Worm (Caenorhabditis elegans): Measurements from ENCODE around the gene srb-13.
"Not testable (repeated sequence)": the region's sequence is repeated elsewhere in the genome, so short reads cannot be mapped to it uniquely, and the experiment has no call there.

The srb-13 gene

DNA sequence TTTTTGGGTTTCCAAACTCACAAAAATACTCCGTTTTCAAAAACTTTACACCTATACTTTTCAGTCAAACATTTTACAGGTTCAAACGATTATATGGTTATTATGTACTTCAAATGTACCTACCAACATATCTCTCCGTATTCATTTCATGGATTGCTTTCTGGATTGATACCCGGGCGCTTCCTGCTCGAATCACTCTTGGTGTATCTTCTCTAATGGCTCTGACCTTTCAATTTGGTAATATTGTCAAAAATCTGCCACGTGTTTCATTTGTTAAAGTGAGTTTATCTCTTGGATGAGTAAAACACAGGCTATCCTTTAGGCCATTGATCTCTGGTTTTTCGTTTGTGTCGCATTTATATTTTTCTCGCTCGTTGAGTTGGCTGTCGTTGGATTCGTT is 25.6 kb downstream of the srb-13 start:
- no peak for TF ChIP-seq pag-3 (tag; optimal IDR thresholded peaks at IDR 0.05; ENCODE audit: borderline replicate concordance)

ce11 chrII:5130081-5130480 is 27.3 kb downstream of the srb-13 start, which contains the start of gene lgc-56:
Gene lgc-56, plus strand, starts transcription at chrII:5130381.
- TF ChIP-seq sox-4 (tag; optimal IDR thresholded peaks at IDR 0.05) (no peak), hlh-8 (tag; optimal IDR thresholded peaks at IDR 0.05) (no peak), tbx-2 (tag; optimal IDR thresholded peaks at IDR 0.05) (no peak), dmd-4 (tag; optimal IDR thresholded peaks at IDR 0.05; ENCODE audit: borderline replicate concordance) (no peak), hlh-6 (tag; optimal IDR thresholded peaks at IDR 0.05) (no peak), gmeb-2 (tag; optimal IDR thresholded peaks at IDR 0.05) (no peak)

- TF ChIP-seq rnt-1 (tag; optimal IDR thresholded peaks at IDR 0.05) (no peak), unc-55 (GFP tag; optimal IDR thresholded peaks at IDR 0.05) (peak; percentile 81)
These were observed 36.8 kb downstream of the srb-13 start for ce11 chrII:5120612-5121011.

DNA sequence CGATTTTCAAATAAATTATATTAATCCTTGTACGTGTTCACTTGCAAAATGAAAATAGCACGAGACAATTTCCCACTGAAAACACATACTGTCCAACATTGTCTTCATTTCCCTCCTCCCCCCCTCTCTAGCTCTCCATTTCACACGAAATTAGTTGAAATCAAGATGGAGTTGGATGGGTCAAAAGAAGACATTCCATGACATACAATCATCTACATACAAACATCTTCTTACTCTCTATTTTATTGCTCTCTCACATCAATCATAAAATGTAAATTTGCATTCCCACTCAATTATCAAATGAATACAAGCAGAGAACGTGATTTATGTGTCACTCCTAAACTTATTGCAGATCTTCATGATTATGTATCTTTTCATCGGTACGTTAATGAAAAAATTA is 41.7 kb downstream of the srb-13 start, which contains the start of gene srsy-1:
TSS of gene srsy-1 (plus strand) at position 301 of the 400 bp plus-strand sequence.
- TF ChIP-seq ceh-19 (GFP tag; optimal IDR thresholded peaks at IDR 0.05): no peak
- no peak for TF ChIP-seq elt-2 (tag; optimal IDR thresholded peaks at IDR 0.05)
- no peak for TF ChIP-seq lin-11 (tag; optimal IDR thresholded peaks at IDR 0.05)
- no peak for TF ChIP-seq ama-1 (optimal IDR thresholded peaks at IDR 0.05)
- no peak for TF ChIP-seq ceh-9 (tag; optimal IDR thresholded peaks at IDR 0.05)
- TF ChIP-seq K09A11.1 (tag; optimal IDR thresholded peaks at IDR 0.05; ENCODE audit: insufficient read depth): no peak
- TF ChIP-seq unc-3 (GFP tag; conservative IDR thresholded peaks at IDR 0.05): no peak
- TF ChIP-seq unc-3 (tag; optimal IDR thresholded peaks at IDR 0.05): no peak
- no peak for TF ChIP-seq ceh-18 (tag; optimal IDR thresholded peaks at IDR 0.05)
- no peak for TF ChIP-seq hlh-15 (tag; optimal IDR thresholded peaks at IDR 0.05)
- TF ChIP-seq ceh-6 (GFP tag; optimal IDR thresholded peaks at IDR 0.05): no peak
- no peak for TF ChIP-seq ceh-22 (tag; optimal IDR thresholded peaks at IDR 0.05)
- TF ChIP-seq pat-9 (tag; optimal IDR thresholded peaks at IDR 0.05): no peak
- no peak for TF ChIP-seq ref-2 (tag; optimal IDR thresholded peaks at IDR 0.05)
- no peak for TF ChIP-seq ceh-45 (GFP tag; IDR thresholded peaks at IDR 0.05)
- no peak for TF ChIP-seq che-1 (tag; optimal IDR thresholded peaks at IDR 0.05)

DNA sequence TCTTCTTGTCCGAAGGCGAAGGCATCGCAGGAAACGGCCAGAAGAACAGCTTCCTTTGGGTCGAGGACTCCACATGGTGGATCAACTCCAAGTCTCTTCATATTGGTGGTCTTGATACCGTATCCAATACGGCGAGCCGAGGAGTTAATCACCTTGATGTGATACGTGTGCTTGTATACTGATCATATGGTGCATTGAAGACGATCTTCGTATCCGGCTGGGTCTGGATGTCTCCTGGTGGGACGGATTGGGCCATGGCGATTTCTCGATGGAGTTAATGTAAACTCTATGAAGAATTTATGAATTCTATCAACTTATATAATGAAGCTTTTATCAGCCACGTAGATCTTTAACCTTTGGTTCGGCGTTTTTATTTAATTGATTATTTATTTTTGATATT is 42.2 kb downstream of the srb-13 start, which contains the start of gene msp-74:
TSS of gene msp-74 (minus strand) at position 101 of the 400 bp plus-strand sequence.
- TF ChIP-seq ceh-19 (GFP tag; optimal IDR thresholded peaks at IDR 0.05); K02D7.2 (tag; optimal IDR thresholded peaks at IDR 0.05); zip-5 (tag; optimal IDR thresholded peaks at IDR 0.05): not testable (repeated sequence)

DNA sequence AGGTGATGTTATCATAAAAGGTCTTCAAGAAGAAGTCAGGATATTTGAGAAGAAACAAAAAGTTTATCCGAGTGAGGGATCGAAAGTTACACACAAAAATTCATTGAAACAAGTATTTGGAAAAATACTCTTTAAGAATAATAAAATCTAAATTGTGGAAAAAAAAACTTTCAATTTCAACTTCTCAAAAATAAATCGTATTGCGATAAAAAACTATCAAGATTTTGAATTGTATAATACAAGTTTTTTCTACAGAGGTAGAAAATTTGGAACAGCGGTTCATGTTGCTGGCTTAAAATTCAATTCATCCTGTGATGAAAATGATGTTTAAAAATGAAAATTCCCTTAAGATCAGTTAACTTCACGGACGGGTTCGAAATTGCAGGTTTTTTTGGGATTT is 45.3 kb downstream of the srb-13 start, which contains the start of gene F09C12.8:
TSS of gene F09C12.8 (plus strand) at position 301 of the 400 bp plus-strand sequence.
- TF ChIP-seq C08G9.2 (tag; optimal IDR thresholded peaks at IDR 0.05) (no peak), K09A11.1 (tag; optimal IDR thresholded peaks at IDR 0.05; ENCODE audit: insufficient read depth) (no peak), nhr-11 (tag; optimal IDR thresholded peaks at IDR 0.05) (no peak), elt-4 (tag; optimal IDR thresholded peaks at IDR 0.05) (no peak), nhr-232 (tag; optimal IDR thresholded peaks at IDR 0.05) (no peak), pqm-1 (tag; optimal IDR thresholded peaks at IDR 0.05) (no peak), mec-3 (tag; optimal IDR thresholded peaks at IDR 0.05; ENCODE audit: borderline replicate concordance) (no peak), pax-1 (tag; optimal IDR thresholded peaks at IDR 0.05) (no peak), npax-4 (tag; optimal IDR thresholded peaks at IDR 0.05) (no peak), sdc-2 (tag; optimal IDR thresholded peaks at IDR 0.05) (no peak)
